Fruit fly (Drosophila melanogaster) ovary, adult (tissue): ENCODE measurements around the gene CG32066.

ENCODE experiments used
- CG17801 ChIP-seq: fragments of 200-800 bp; optimal IDR thresholded peaks from 2 replicates; lab custom pipeline; 2019; ENCODE audit warnings: missing biosample characterization, mild to moderate bottlenecking, missing genetic modification characterization, moderate library complexity; ENCODE audit not compliant: partially characterized antibody

The CG32066 gene

DNA sequence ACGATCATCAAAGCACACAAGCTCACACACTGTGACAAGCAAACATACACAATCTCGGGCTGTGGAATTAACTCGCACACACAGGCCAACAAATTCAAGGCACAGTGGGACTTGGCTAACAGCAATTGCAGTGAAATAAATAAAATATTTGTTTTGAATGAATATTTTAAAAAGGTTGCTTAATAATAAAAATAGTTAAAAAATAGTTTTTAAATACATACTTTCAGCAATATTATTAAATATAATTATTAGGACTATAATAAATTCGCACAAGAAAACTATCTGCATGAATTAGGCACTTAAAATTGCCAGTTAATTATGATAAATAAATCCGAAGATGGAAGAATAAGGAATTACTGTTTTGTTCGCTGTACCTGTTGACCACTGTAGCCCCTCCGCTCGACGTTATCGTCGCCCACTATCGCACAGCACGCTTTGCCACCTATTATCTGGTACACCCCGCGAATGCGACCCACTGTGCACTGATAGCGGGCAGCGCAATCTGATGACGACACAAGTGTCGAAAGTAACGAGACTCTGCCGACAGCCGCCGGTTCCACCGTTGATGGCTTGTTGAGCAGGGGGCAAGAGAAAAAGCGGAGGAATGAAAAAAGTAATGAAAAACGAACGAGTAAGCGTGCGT is 22.0 kb upstream of the CG32066 start:
- peak; percentile 97 for TF ChIP-seq CG17801 (GFP tag; lab: Kevin White, UChicago)

DNA sequence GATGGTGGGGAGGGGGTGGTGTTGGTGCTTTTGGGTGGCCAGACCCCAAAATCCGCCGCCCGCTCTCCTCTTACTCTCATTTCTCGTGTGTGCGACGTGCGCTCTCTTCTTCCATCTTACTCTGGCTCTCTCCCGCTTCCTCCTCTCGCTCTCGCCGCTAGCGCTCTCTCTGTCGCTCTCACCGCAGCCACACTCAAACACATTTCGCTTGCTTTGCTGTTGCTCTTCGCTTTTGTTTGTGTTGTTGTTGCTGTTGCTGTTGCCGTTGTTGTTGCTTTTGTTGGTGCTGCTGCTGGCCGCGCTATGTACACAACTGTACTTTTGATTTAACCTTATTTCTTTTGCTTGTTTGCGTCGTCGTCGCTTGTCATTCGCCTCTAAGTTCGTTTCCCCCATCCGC is 21.0 kb upstream of the CG32066 start:
- TF ChIP-seq CG17801 (GFP tag; lab: Kevin White, UChicago), result no peak

DNA sequence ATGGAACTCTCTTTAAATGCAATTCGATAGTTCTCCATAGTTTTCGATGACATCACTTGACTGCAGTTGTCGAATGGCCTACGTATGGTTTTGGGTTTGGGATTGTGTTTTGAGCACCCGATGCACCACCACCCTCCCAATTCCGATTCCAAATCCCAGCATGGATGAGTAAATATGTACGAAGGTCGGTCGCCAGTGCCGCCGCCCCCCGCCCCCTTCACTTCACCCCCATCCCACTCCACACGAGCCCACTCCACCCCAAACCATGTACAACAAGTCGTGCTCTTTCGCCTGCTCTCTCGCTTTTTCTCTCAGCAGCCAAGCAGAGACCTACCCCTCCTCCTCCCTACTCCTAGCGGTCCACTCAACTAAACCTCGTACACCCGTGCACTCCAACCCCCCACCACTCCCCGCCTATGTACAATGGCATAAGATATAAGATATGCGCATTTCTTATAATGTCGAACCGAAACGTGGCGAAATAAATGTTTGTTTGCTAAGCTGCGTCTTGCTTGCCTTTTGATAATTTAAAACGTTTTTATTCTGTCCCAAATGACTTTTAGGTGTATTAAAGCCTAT is 20.0 kb upstream of the CG32066 start:
- TF ChIP-seq CG17801 (GFP tag; lab: Kevin White, UChicago), result no peak

DNA sequence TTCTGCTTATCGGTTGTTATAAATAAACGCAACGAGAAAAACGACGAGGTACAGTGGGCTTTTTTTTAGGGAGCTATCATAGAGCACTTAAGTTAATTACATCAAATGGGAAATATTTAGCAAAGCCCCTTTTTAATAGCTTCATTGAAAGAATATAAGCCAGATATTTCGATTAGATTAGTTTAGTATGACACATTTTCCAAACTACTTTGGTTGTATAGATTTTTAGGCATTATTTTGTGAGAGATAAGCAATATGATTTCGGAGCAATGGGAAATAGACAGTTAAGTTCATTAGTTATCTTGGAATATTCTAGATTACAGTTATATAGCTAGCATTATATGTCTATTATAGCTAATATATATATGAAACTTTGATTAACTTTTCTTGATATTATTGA is 19.4 kb upstream of the CG32066 start:
- no peak for TF ChIP-seq CG17801 (GFP tag; lab: Kevin White, UChicago)

DNA sequence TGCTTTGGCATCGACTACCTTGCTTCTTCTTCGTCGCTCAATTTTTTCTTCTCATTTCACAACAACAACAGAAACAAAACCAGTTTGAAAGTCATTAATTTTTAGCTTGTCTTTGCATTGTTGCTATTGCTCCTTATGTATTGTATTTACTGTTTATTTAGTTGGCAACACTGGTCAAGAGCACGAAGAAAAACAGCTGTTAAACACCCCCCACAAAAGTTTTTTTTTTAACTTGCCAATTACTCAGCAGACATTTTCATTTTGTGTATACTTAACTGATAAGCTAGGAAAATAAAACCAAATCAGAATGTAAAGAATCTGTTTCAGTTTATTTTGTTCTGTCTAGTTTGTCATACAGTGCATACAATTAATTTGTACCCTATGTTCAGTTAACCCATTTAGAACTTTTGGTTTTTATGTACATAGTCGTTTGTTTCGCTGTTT is 18.9 kb upstream of the CG32066 start:
- peak; percentile 43 for TF ChIP-seq CG17801 (GFP tag; lab: Kevin White, UChicago)

DNA sequence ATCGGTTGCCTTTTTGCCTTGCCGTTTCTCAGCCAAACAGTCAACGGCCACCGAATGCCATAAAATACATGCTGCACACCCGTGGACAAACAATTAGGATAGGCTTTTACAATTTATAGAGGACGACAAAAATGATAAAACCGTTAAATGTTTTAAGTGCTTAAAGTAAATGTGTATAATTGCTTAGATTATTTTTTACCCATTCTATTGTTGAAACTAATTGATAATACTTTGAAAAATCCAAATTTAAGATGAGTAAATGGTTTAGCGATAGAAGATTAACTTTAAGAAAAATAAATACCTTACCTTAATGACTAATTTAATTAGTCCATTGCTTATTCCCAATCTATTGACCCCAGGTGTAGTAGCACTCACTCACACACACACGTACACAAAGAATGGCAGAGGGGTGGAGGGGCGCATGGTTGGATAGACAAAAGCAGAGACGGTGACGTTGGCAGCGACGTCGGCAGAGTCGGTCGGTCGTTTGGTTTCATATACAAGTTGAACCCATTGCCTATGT is 17.8 kb upstream of the CG32066 start:
- TF ChIP-seq CG17801 (GFP tag; lab: Kevin White, UChicago), result peak; percentile 84

DNA sequence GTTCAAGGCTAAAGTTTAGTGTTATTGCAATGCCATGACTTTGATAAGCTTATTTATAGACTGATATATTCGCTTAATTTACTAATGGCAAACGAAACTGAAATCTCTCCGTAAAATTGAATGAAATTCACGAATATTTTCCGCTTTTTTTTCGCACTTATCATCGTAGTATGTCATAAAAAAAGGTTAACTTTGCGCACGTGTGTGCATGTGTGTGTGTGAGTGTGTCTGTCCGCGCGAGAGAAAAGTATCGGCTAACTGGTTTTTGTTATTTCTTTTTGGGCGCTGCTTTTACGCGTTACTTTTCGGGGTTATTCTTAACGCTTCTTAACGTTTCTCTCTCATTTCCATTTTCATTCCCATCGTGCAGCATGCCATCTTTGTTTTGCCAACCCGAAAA is 17.0 kb upstream of the CG32066 start:
- TF ChIP-seq CG17801 (GFP tag; lab: Kevin White, UChicago), result peak; percentile 58

DNA sequence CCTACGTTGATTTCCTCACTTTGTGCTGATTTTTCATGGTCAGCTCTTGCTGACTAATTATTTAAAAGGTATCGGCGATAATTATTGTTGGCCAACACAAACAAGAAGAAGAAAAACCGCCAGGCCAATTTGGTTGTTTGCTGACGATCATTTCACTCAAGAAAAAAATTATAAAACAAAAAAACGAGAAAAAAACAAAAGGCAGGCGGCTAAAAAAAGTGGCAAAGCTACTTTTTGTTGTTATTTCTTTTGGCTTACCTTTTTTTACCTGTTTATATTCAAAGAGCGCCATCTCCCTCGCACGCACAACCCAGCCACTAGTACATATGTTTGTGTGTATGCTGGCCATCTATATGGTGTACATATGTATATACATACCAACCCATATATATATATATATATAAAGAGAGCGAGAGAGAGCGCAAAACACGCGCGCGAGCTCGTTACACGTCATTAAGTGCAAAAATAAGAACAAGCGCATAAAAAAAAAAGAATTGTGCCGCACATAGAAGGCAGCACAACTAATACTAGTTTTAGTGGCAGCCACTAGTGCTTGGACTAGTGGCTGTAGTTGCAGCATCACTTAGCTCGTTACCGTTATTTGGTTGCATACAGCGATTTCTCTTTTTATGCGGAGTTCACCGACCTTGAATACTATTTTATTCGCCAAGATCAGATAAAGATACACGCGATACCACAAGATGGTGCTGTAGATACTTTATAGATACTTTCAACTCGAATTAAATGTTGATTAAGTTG is 15.0 kb upstream of the CG32066 start:
- peak; percentile 95 for TF ChIP-seq CG17801 (GFP tag; lab: Kevin White, UChicago)

DNA sequence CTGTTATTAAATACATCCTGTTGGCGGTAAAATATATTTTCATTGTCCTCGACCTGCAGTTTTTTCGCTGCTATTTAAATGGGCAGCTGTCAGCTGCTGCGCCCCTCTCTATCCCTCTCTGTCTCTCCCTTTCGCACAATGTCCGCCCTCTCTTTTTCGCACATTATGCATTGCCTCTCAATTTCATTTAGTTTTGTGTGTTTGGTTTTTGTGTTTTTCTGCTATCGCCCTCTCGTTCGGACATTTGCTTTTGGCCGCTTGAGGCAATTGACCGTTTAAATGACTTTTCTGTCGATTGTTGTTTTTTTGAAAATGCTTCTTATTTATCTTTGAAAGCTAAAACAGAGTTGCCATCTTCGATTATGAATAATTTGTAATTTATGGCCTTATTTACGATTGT is 14.1 kb upstream of the CG32066 start:
- no peak for TF ChIP-seq CG17801 (GFP tag; lab: Kevin White, UChicago)

DNA sequence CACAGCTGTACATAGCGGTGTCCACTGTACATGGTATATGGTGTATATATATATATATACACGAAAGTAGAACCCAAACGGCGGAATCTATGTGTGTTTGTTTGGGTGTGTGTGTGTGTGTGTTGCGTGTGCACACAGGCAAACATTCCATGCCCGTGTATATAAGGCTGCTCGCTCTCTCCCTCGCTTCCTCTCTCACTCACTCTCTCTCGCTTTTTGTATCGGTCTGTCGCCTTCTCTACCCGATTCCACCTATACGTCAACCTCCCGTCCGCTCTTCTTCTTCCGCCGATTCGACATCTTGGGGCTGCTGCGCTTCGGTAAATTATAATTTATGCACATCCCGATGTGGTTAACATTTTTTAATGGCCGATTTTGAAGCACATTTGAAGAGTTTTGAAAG is 13.3 kb upstream of the CG32066 start:
- TF ChIP-seq CG17801 (GFP tag; lab: Kevin White, UChicago), result no peak

DNA sequence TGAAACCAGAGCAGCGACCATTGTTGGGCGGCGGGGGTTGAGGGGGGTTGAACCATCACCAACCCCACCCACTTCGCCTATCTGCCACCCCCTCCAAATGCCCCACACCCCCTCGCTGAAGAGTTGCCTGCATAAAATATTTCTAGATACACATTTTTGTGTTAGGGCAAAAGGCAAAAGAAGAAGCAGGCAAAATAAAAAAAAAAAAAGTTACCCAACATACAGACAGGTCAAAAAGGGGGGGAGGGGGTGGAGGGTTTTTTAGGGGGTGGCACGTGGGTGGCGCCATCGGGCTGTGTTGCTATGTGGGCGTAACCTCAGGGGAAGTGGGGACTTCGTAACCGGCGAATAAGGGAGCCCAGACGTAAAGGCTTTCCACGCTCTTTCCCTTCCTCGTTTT is 11.7 kb upstream of the CG32066 start:
- TF ChIP-seq CG17801 (GFP tag; lab: Kevin White, UChicago), result no peak

DNA sequence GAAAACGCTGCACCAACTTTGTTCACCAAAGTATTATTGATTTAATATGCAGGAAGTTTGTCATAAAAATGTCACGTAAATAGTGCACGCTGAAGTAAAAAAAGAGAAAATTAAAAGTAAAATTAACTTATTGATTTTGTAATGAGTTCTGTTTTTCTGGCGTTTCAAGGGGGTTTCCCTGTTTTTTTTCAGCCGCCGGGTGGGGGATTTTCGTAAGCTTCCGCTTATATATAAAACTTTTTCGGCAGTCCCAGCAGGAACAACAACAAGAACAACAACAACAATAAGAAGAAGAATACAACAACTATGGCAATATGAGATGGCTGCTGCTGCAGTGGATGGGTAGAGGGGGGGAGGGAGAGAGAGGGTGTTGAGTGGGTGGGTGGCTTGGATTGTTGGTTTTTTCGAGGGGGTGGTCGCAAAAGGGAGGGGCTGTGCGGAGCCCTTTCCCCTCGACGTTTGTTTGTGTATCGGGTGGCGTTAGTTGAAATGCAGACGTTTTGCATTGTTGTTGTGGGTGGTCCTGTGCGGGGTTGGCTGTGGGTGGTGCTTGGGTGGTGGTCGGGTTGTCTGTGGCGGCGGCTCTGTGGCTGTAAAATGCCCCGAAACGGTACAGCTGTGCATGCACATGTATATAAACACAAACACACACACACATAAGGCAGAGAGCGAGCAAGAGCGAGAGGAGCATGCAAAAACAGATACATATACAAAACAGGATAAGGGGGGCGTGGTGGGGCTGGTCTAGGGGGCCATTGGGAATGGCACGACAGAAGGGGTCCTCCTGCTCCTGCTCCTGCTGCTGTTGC is 9.0 kb upstream of the CG32066 start:
- no peak for TF ChIP-seq CG17801 (GFP tag; lab: Kevin White, UChicago)

DNA sequence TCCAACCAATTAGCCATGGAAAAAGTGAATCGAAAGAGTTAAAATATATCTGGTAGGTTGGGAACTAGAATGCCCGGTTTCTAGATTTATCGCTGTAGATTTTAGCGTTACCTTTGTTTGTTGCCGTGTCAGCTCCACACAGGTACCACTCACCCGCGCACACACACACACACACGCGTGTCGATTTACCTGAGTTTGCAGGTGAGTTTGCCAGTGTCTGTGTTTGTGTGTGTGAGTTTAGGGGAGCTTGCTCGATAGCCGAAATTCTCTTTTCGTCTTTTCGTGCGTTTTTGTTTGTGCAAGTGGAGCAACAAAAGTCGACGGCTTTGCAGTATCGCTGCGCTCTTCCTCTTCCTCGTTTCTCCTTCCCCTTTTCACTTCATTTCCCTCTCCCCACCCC is 6.5 kb upstream of the CG32066 start:
- no peak for TF ChIP-seq CG17801 (GFP tag; lab: Kevin White, UChicago)

DNA sequence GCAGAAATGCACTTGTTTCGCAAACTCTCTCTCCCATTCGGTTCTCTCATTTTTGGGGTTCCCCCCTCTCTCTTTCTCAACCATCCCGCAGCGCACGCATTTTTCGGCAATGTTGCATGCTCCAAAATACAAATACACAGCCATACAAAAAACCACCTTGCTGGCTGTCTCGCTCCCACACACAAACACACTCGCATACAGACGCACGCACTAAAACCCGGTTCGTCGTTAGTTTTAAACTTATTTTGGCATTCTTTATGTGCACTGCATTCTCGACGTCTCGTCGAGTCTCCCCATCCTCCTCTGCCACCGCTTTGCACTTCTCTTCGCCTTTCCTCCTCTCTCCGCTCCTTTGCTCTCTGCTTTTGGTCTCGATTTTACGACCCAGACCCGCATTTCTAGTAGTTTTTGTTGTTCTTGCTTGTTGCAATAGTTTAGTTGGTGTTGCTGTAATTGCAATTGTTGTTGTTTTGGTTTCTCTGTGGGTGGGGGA is 5.7 kb upstream of the CG32066 start:
- TF ChIP-seq CG17801 (GFP tag; lab: Kevin White, UChicago), result no peak
